Fruit fly (Drosophila melanogaster) whole organism, embryonic: ENCODE measurements around the gene PolA1.

ENCODE experiments used
- Adf1 ChIP-seq: fragments of 200-800 bp; sonication (Bioruptor generic); IDR thresholded peaks from 2 replicates; pipeline ENCODE4 v1.3.6; 2022; ENCODE audit warnings: missing biosample characterization, missing genetic modification characterization
- Asciz ChIP-seq: fragments of 200-800 bp; sonication (Bioruptor generic); optimal IDR thresholded peaks from 2 replicates; lab custom pipeline; 2017; ENCODE audit warnings: missing biosample characterization, mild to moderate bottlenecking, missing genetic modification characterization, missing genetic modification reagents
- CG10274 ChIP-seq: fragments of 200-800 bp; sonication (Bioruptor generic); optimal IDR thresholded peaks from 3 replicates; lab custom pipeline; 2017; ENCODE audit warnings: missing biosample characterization, mild to moderate bottlenecking, missing genetic modification characterization
- CG10543 ChIP-seq: fragments of 200-800 bp; sonication (Bioruptor generic); optimal IDR thresholded peaks from 3 replicates; lab custom pipeline; 2017; ENCODE audit warnings: missing biosample characterization, mild to moderate bottlenecking, missing genetic modification characterization, moderate library complexity
- CG12104 ChIP-seq: fragments of 200-800 bp; sonication (Bioruptor generic); optimal IDR thresholded peaks from 3 replicates; lab custom pipeline; 2016; ENCODE audit warnings: missing biosample characterization, missing genetic modification characterization
- CG13296 ChIP-seq: fragments of 200-800 bp; sonication (Bioruptor generic); optimal IDR thresholded peaks from 3 replicates; lab custom pipeline; 2018; ENCODE audit warnings: missing biosample characterization, mild to moderate bottlenecking, missing genetic modification characterization
- CG15269 ChIP-seq: fragments of 200-800 bp; sonication (Bioruptor generic); optimal IDR thresholded peaks from 2 replicates; lab custom pipeline; 2018; ENCODE audit warnings: missing biosample characterization, mild to moderate bottlenecking, missing genetic modification characterization, moderate library complexity
- CG16779 ChIP-seq: fragments of 200-800 bp; sonication (Bioruptor generic); IDR thresholded peaks from 2 replicates; pipeline ENCODE4 v1.3.6; 2022; ENCODE audit warnings: missing biosample characterization, missing genetic modification characterization
- CG17385 ChIP-seq: fragments of 200-800 bp; sonication (Bioruptor generic); optimal IDR thresholded peaks from 3 replicates; lab custom pipeline; 2018; ENCODE audit warnings: missing biosample characterization, mild to moderate bottlenecking, missing genetic modification characterization
- CG18011 ChIP-seq: fragments of 200-800 bp; sonication (Bioruptor generic); optimal IDR thresholded peaks from 2 replicates; lab custom pipeline; 2017; ENCODE audit warnings: missing biosample characterization, missing genetic modification characterization, mild to moderate bottlenecking, moderate library complexity, missing genotype
- CG2199 ChIP-seq: fragments of 200-800 bp; sonication (Bioruptor generic); IDR thresholded peaks from 3 replicates; pipeline ENCODE4 v1.3.6; 2022; ENCODE audit warnings: missing biosample characterization, missing genetic modification characterization
- CG2678 ChIP-seq: fragments of 200-800 bp; sonication (Bioruptor generic); optimal IDR thresholded peaks from 3 replicates; lab custom pipeline; 2019; ENCODE audit warnings: missing biosample characterization, mild to moderate bottlenecking, missing genetic modification characterization, moderate library complexity
- CG7928 ChIP-seq: fragments of 200-800 bp; sonication (Bioruptor generic); optimal IDR thresholded peaks from 2 replicates; lab custom pipeline; 2017; ENCODE audit warnings: missing biosample characterization, mild to moderate bottlenecking, missing genetic modification characterization
- CG8388 ChIP-seq: fragments of 200-800 bp; sonication (Bioruptor generic); optimal IDR thresholded peaks from 2 replicates; lab custom pipeline; 2019; ENCODE audit warnings: missing biosample characterization, mild to moderate bottlenecking, missing genetic modification characterization, moderate library complexity
- CG9932 ChIP-seq: fragments of 200-800 bp; sonication (Bioruptor generic); IDR thresholded peaks from 2 replicates; pipeline ENCODE4 v1.3.6; 2022; ENCODE audit warnings: missing biosample characterization, missing genetic modification characterization
- CTCF ChIP-seq: fragments of 200-800 bp; sonication (Bioruptor generic); optimal IDR thresholded peaks from 2 replicates; lab custom pipeline; 2017; ENCODE audit warnings: missing biosample characterization, mild to moderate bottlenecking, missing genetic modification characterization, moderate library complexity
- Dp ChIP-seq: fragments of 200-800 bp; sonication (Bioruptor generic); optimal IDR thresholded peaks from 2 replicates; lab custom pipeline; 2018; ENCODE audit warnings: missing biosample characterization, mild to moderate bottlenecking, missing genetic modification characterization, moderate library complexity
- Fer1 ChIP-seq: fragments of 200-800 bp; sonication (Bioruptor generic); optimal IDR thresholded peaks from 2 replicates; lab custom pipeline; 2017; ENCODE audit warnings: missing biosample characterization, mild to moderate bottlenecking, missing genetic modification characterization
- H15 ChIP-seq: fragments of 200-800 bp; sonication (Bioruptor generic); IDR thresholded peaks from 3 replicates; pipeline ENCODE4 v1.3.6; 2022; ENCODE audit warnings: missing biosample characterization, missing genetic modification characterization
- HHEX ChIP-seq: fragments of 200-800 bp; sonication (Bioruptor generic); optimal IDR thresholded peaks from 3 replicates; lab custom pipeline; 2017; ENCODE audit warnings: missing biosample characterization, mild to moderate bottlenecking, missing genetic modification characterization, missing genetic modification reagents
- HLH54F ChIP-seq: fragments of 200-800 bp; sonication (Bioruptor generic); optimal IDR thresholded peaks from 3 replicates; lab custom pipeline; 2016; ENCODE audit warnings: missing biosample characterization, missing genetic modification characterization
- Mad ChIP-seq: fragments of 200-800 bp; sonication (Bioruptor generic); optimal IDR thresholded peaks from 2 replicates; lab custom pipeline; 2016; ENCODE audit warnings: missing biosample characterization, missing genetic modification characterization
- NFAT ChIP-seq: fragments of 200-800 bp; sonication (Bioruptor generic); IDR thresholded peaks from 2 replicates; pipeline ENCODE4 v1.3.6; 2022; ENCODE audit warnings: missing biosample characterization, missing genetic modification characterization
- Stat92E ChIP-seq, 3 experiments: fragments of >200 bp in 2 of 3; fragments of 200-800 bp in 1 of 3; sonication (Bioruptor generic) in 1 of 3; optimal IDR thresholded peaks; 2 replicates each; lab custom pipeline; 2017 to 2019; ENCODE audit warnings: missing biosample characterization in 3 of 3, missing genetic modification characterization in 3 of 3, mild to moderate bottlenecking in 1 of 3, moderate library complexity in 1 of 3
- Vsx1 ChIP-seq: fragments of 200-800 bp; sonication (Bioruptor generic); optimal IDR thresholded peaks from 2 replicates; lab custom pipeline; 2017; ENCODE audit warnings: missing biosample characterization, mild to moderate bottlenecking, missing genetic modification characterization, missing genetic modification reagents
- ash1 ChIP-seq: fragments of 200-800 bp; sonication (Bioruptor generic); optimal IDR thresholded peaks from 2 replicates; lab custom pipeline; 2018; ENCODE audit warnings: missing biosample characterization, mild to moderate bottlenecking, missing genetic modification characterization
- bab2 ChIP-seq: fragments of 200-800 bp; sonication (Bioruptor generic); optimal IDR thresholded peaks from 2 replicates; lab custom pipeline; 2016; ENCODE audit warnings: missing biosample characterization, missing genetic modification characterization
- bsh ChIP-seq, 2 experiments: fragments of 200-800 bp; sonication (Bioruptor generic); optimal IDR thresholded peaks; 2 replicates each; lab custom pipeline; 2017 to 2018; ENCODE audit warnings: mild to moderate bottlenecking in 2 of 2, missing biosample characterization in 2 of 2, missing genetic modification characterization in 2 of 2, moderate library complexity in 1 of 2
- cg ChIP-seq: fragments of 200-800 bp; sonication (Bioruptor generic); optimal IDR thresholded peaks from 3 replicates; lab custom pipeline; 2019; ENCODE audit warnings: missing biosample characterization, mild to moderate bottlenecking, missing genetic modification characterization, moderate library complexity
- ci ChIP-seq: fragments of 200-800 bp; sonication (Bioruptor generic); IDR thresholded peaks from 3 replicates; pipeline ENCODE4 v1.3.6; 2022; ENCODE audit warnings: missing biosample characterization, missing genetic modification characterization
- cwo ChIP-seq: fragments of 200-800 bp; sonication (Bioruptor generic); optimal IDR thresholded peaks from 3 replicates; lab custom pipeline; 2017; ENCODE audit warnings: missing biosample characterization, missing genetic modification characterization, mild to moderate bottlenecking, moderate library complexity, missing genetic modification reagents
- danr ChIP-seq: fragments of 200-800 bp; sonication (Bioruptor generic); IDR thresholded peaks from 2 replicates; pipeline ENCODE4 v1.3.6; 2022; ENCODE audit warnings: missing biosample characterization, missing genetic modification characterization
- ftz-f1 ChIP-seq: fragments of 200-800 bp; sonication (Bioruptor generic); optimal IDR thresholded peaks from 2 replicates; lab custom pipeline; 2016; ENCODE audit warnings: missing biosample characterization, missing genetic modification characterization
- gcm ChIP-seq: fragments of 200-800 bp; sonication (Bioruptor generic); optimal IDR thresholded peaks from 2 replicates; lab custom pipeline; 2019; ENCODE audit warnings: missing biosample characterization, mild to moderate bottlenecking, missing genetic modification characterization, moderate library complexity
- gem ChIP-seq: fragments of 200-800 bp; sonication (Bioruptor generic); optimal IDR thresholded peaks from 2 replicates; lab custom pipeline; 2019; ENCODE audit warnings: missing biosample characterization, mild to moderate bottlenecking, missing genetic modification characterization, moderate library complexity
- hkb ChIP-seq, 2 experiments: fragments of 200-800 bp in 1 of 2; fragments of >200 bp in 1 of 2; sonication (Bioruptor generic) in 1 of 2; IDR thresholded peaks in 1 of 2; optimal IDR thresholded peaks in 1 of 2; 2 replicates each; pipeline versions ENCODE4 v1.3.6 to Lab custom; 2017 to 2022; ENCODE audit warnings: missing biosample characterization in 1 of 2, missing genetic modification characterization in 1 of 2
- kay ChIP-seq: fragments of 200-800 bp; sonication (Bioruptor generic); optimal IDR thresholded peaks from 2 replicates; lab custom pipeline; 2016; ENCODE audit warnings: missing biosample characterization, missing genetic modification characterization
- kni ChIP-seq: fragments of 200-800 bp; sonication (Bioruptor generic); optimal IDR thresholded peaks from 3 replicates; lab custom pipeline; 2017; ENCODE audit warnings: mild to moderate bottlenecking, missing biosample characterization, missing genetic modification reagents, missing genetic modification characterization
- oc ChIP-seq: fragments of 200-800 bp; sonication (Bioruptor generic); optimal IDR thresholded peaks from 2 replicates; lab custom pipeline; 2018; ENCODE audit warnings: missing biosample characterization, mild to moderate bottlenecking, missing genetic modification characterization, moderate library complexity
- otp ChIP-seq: fragments of 200-800 bp; sonication (Bioruptor generic); IDR thresholded peaks from 3 replicates; pipeline ENCODE4, ENCODE4 v1.3.6; 2022; ENCODE audit warnings: missing biosample characterization, missing genetic modification characterization
- salm ChIP-seq: fragments of 200-800 bp; sonication (Bioruptor generic); optimal IDR thresholded peaks from 2 replicates; lab custom pipeline; 2018; ENCODE audit warnings: missing biosample characterization, mild to moderate bottlenecking, missing genetic modification characterization
- sd ChIP-seq: fragments of 200-800 bp; sonication (Bioruptor generic); optimal IDR thresholded peaks from 3 replicates; lab custom pipeline; 2018; ENCODE audit warnings: missing biosample characterization, mild to moderate bottlenecking, missing genetic modification characterization, moderate library complexity
- sens ChIP-seq: fragments of 200-800 bp; sonication (Bioruptor generic); peaks from one replicate; lab custom pipeline; 2016; ENCODE audit warnings: missing biosample characterization, missing genetic modification characterization
- sima ChIP-seq: fragments of 200-800 bp; sonication (Bioruptor generic); optimal IDR thresholded peaks from 2 replicates; lab custom pipeline; 2016; ENCODE audit warnings: missing biosample characterization, missing genetic modification characterization
- sob ChIP-seq: fragments of 200-800 bp; sonication (Bioruptor generic); IDR thresholded peaks from 2 replicates; pipeline ENCODE4 v1.3.6; 2022; ENCODE audit warnings: missing biosample characterization, missing genetic modification characterization
- tgo ChIP-seq: fragments of 200-800 bp; sonication (Bioruptor generic); IDR thresholded peaks from 3 replicates; pipeline ENCODE4 v1.3.6; 2022; ENCODE audit warnings: missing biosample characterization, missing genetic modification characterization
- wek ChIP-seq: fragments of 200-800 bp; sonication (Bioruptor generic); optimal IDR thresholded peaks from 3 replicates; lab custom pipeline; 2018; ENCODE audit warnings: missing biosample characterization, mild to moderate bottlenecking, missing genetic modification characterization, moderate library complexity
- zfh1 ChIP-seq: fragments of 200-800 bp; sonication (Bioruptor generic); IDR thresholded peaks from 3 replicates; pipeline ENCODE4 v1.3.6; 2022; ENCODE audit warnings: missing biosample characterization, missing genetic modification characterization

Gene PolA1

DNA sequence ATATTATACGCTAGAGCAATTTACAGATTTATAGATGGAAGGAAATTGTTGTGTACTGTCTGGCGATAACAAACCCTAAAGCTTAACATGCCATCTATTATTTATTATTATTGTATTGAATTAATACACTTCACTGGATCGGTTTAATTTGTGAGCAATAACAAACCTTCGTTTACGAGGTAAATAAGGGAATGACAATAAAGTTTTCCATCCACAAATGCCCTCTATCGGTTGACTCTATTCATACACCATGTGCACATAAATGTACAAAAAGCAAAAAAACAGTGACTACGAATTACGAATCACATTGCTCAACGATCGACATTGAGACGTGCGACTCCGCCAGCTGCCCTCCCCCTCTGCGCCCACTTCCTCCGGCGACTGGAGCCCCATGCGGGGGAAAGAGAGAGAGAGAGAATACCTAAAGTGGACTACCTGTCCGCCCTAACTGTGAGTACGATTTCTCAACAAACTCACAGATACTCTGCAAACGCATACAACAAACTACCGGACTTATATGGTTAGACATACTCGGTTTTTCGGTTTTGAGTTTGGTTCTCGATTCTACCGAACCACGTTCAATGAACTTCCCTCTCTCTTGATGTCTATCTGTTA lies 34.6 kb downstream of the PolA1 start (continued):
- TF ChIP-seq H15 (GFP tag; lab: Robert Waterston, UW) (no peak), ash1 (GFP tag; lab: Kevin White, UChicago) (peak; percentile 40), CG9932 (GFP tag; lab: Robert Waterston, UW) (peak; percentile 42), CG8388 (GFP tag; lab: Kevin White, UChicago) (peak; percentile 67), CG2199 (peak; percentile 81; the same call in 1 of the 3 replicates), Fer1 (GFP tag; lab: Kevin White, UChicago) (peak; percentile 32), CG7928 (no peak), wek (peak; percentile 2), danr (0 out of 2 replicates have a peak, but pooled peaks have one; percentile 5), cwo (GFP tag; lab: Kevin White, UChicago) (peak; percentile 20), CG17385 (GFP tag; lab: Kevin White, UChicago) (peak; percentile 24), Asciz (GFP tag; lab: Kevin White, UChicago) (peak; percentile 27), ci (GFP tag; lab: Robert Waterston, UW) (peak; percentile 25; the same call in 1 of the 3 replicates), otp (GFP tag; lab: Robert Waterston, UW) (peak; percentile 14; the same call in 1 of the 3 replicates), sens (GFP tag; lab: Kevin White, UChicago) (peak; percentile 85), salm (peak; percentile 11), kni (GFP tag; lab: Kevin White, UChicago) (peak; percentile 94), CG18011 (GFP tag; lab: Kevin White, UChicago) (no peak), sima (GFP tag; lab: Kevin White, UChicago) (no peak), CG16779 (no peak), CG10543 (GFP tag; lab: Kevin White, UChicago) (peak; percentile 43), CG2678 (tag; lab: Kevin White, UChicago) (peak; percentile 24), CG12104 (GFP tag; lab: Kevin White, UChicago) (peak; percentile 16), CG10274 (GFP tag; lab: Kevin White, UChicago) (peak; percentile 14), CTCF (GFP tag; lab: Kevin White, UChicago) (peak; percentile 56), CG13296 (GFP tag; lab: Kevin White, UChicago) (peak; percentile 46), Vsx1 (GFP tag; lab: Kevin White, UChicago) (peak; percentile 17), kay (peak; percentile 13), sd (tag; lab: Kevin White, UChicago) (peak; percentile 69), Stat92E (GFP tag; optimal IDR thresholded peaks at IDR 0.05; lab: Kevin White, UChicago) (peak in 1 of 3 experiments; percentile 53), hkb (optimal IDR thresholded peaks at IDR 0.05; lab: Kevin White, UChicago) (no peak), hkb (GFP tag; IDR thresholded peaks at IDR 0.05; lab: Robert Waterston, UW) (peak; percentile 51; the same call in 1 of the 2 replicates), CG15269 (peak; percentile 42), zfh1 (GFP tag; lab: Robert Waterston, UW) (no peak), cg (GFP tag; lab: Kevin White, UChicago) (peak; percentile 48), Dp (GFP tag; lab: Kevin White, UChicago) (no peak), tgo (peak; percentile 36; the same call in 1 of the 3 replicates), gem (peak; percentile 29), oc (peak; percentile 17), Mad (no peak), ftz-f1 (GFP tag; lab: Kevin White, UChicago) (peak; percentile 74), sob (GFP tag; lab: Robert Waterston, UW) (0 out of 2 replicates have a peak, but pooled peaks have one; percentile 28), NFAT (0 out of 2 replicates have a peak, but pooled peaks have one; percentile 17), HHEX (GFP tag; lab: Kevin White, UChicago) (peak; percentile 21), Adf1 (0 out of 2 replicates have a peak, but pooled peaks have one; percentile 19), bsh (GFP tag; optimal IDR thresholded peaks at IDR 0.05; lab: Kevin White, UChicago) (peak in 1 of 2 experiments; percentile 7), HLH54F (GFP tag; lab: Kevin White, UChicago) (no peak), gcm (GFP tag; lab: Kevin White, UChicago) (peak; percentile 6), bab2 (GFP tag; lab: Kevin White, UChicago) (no peak)
